Worm (Caenorhabditis elegans) whole organism, young adult: Measurements from ENCODE around the gene H20E11.1.

Experiments
- B0261.1 ChIP-seq: sonication (generic microtip); optimal IDR thresholded peaks from 2 replicates; lab custom pipeline; 2016; ENCODE audit warnings: mild to moderate bottlenecking, missing genetic modification characterization, moderate library complexity, missing compliant biosample characterization
- C06A6.2 ChIP-seq: fragments of 200-800 bp; sonication (Bioruptor generic); conservative IDR thresholded peaks from 2 replicates; pipeline ENCODE4 v1.3.6; 2022; ENCODE audit warnings: missing genetic modification characterization, missing compliant biosample characterization
- C17E4.6 ChIP-seq: fragments of 200-800 bp; sonication (Bioruptor generic); IDR thresholded peaks from 2 replicates; pipeline ENCODE4 v1.3.6; 2022; ENCODE audit warnings: missing genetic modification reagents, missing genetic modification characterization, missing compliant biosample characterization
- F22D6.2 ChIP-seq: sonication (generic microtip); optimal IDR thresholded peaks from 2 replicates; lab custom pipeline; 2016; ENCODE audit warnings: mild to moderate bottlenecking, missing genetic modification characterization, missing compliant biosample characterization
- F37B4.10 ChIP-seq: fragments of 200-800 bp; sonication (Bioruptor generic); IDR thresholded peaks from 2 replicates; pipeline ENCODE4 v1.3.6; 2022; ENCODE audit warnings: missing genetic modification characterization, missing compliant biosample characterization
- K11D2.4 ChIP-seq: fragments of 200-800 bp; sonication (Bioruptor generic); IDR thresholded peaks from 2 replicates; pipeline ENCODE4 v1.3.6; 2022; ENCODE audit warnings: missing genetic modification reagents, missing genetic modification characterization, missing compliant biosample characterization
- K12H6.12 ChIP-seq: fragments of 200-800 bp; sonication (Bioruptor generic); optimal IDR thresholded peaks from 2 replicates; lab custom pipeline; 2018; ENCODE audit warnings: mild to moderate bottlenecking, missing genetic modification characterization, missing compliant biosample characterization
- T26A5.8 ChIP-seq: sonication (generic microtip); optimal IDR thresholded peaks from 2 replicates; lab custom pipeline; 2016; ENCODE audit warnings: missing genetic modification characterization, missing compliant biosample characterization
- Y53G8AR.9 ChIP-seq: fragments of 200-800 bp; sonication (Bioruptor generic); conservative IDR thresholded peaks from 2 replicates; pipeline ENCODE4 v1.3.6; 2022; ENCODE audit warnings: missing genetic modification reagents, missing genetic modification characterization, missing compliant biosample characterization
- Y56A3A.18 ChIP-seq: fragments of 200-800 bp; sonication (Bioruptor generic); IDR thresholded peaks from 2 replicates; pipeline ENCODE4 v1.3.6; 2022; ENCODE audit warnings: missing genetic modification reagents, missing genetic modification characterization, missing compliant biosample characterization
- Y95B8A.8 ChIP-seq: fragments of 200-800 bp; sonication (Bioruptor generic); IDR thresholded peaks from 2 replicates; pipeline ENCODE4 v1.3.6; 2022; ENCODE audit warnings: missing genetic modification reagents, missing genetic modification characterization, missing compliant biosample characterization
- attf-3 ChIP-seq: fragments of 200-800 bp; sonication (Bioruptor generic); conservative IDR thresholded peaks from 2 replicates; pipeline ENCODE4 v1.3.6; 2022; ENCODE audit warnings: missing genetic modification reagents, missing genetic modification characterization, missing compliant biosample characterization
- attf-6 ChIP-seq: fragments of 200-800 bp; sonication (Bioruptor generic); IDR thresholded peaks from 2 replicates; pipeline ENCODE4 v1.3.6; 2022; ENCODE audit warnings: missing genetic modification reagents, missing genetic modification characterization, missing compliant biosample characterization
- bed-2 ChIP-seq: fragments of 200-800 bp; sonication (Bioruptor generic); IDR thresholded peaks from 2 replicates; pipeline ENCODE4 v1.3.6; 2022; ENCODE audit warnings: missing genetic modification reagents, missing genetic modification characterization, missing compliant biosample characterization
- cebp-1 ChIP-seq, 2 experiments: fragments of 200-800 bp in 1 of 2; sonication (Bioruptor generic) in 1 of 2; sonication (generic microtip) in 1 of 2; IDR thresholded peaks in 1 of 2; optimal IDR thresholded peaks in 1 of 2; 2 replicates each; pipeline versions ENCODE4 v1.3.6 to Lab custom; 2017 to 2022; ENCODE audit warnings: missing compliant biosample characterization in 2 of 2, missing genetic modification characterization in 2 of 2, mild to moderate bottlenecking in 1 of 2, missing genetic modification reagents in 1 of 2, moderate library complexity in 1 of 2
- ceh-27 ChIP-seq: fragments of 200-800 bp; sonication (Bioruptor generic); optimal IDR thresholded peaks from 2 replicates; lab custom pipeline; 2018; ENCODE audit warnings: mild to moderate bottlenecking, missing genetic modification characterization, moderate library complexity, missing compliant biosample characterization
- dpff-1 ChIP-seq: sonication (generic microtip); optimal IDR thresholded peaks from 2 replicates; lab custom pipeline; 2017; ENCODE audit warnings: mild to moderate bottlenecking, missing genetic modification characterization, missing compliant biosample characterization
- dpl-1 ChIP-seq: fragments of 150-350 bp; optimal IDR thresholded peaks from 2 replicates; lab custom pipeline; 2014; ENCODE audit warnings: missing biosample characterization, missing genetic modification reagents, missing genetic modification characterization
- efl-1 ChIP-seq: fragments of 150-350 bp; optimal IDR thresholded peaks from 2 replicates; lab custom pipeline; 2014; ENCODE audit warnings: missing biosample characterization, missing genetic modification reagents, missing genetic modification characterization
- egl-18 ChIP-seq: fragments of 200-800 bp; sonication (Bioruptor generic); IDR thresholded peaks from 2 replicates; pipeline ENCODE4 v1.3.6; 2022; ENCODE audit warnings: missing genetic modification reagents, missing genetic modification characterization, missing compliant biosample characterization
- gei-17 ChIP-seq: fragments of 200-800 bp; sonication (Bioruptor generic); optimal IDR thresholded peaks from 2 replicates; lab custom pipeline; 2018; ENCODE audit warnings: mild to moderate bottlenecking, missing genetic modification characterization, missing compliant biosample characterization
- lin-26 ChIP-seq: fragments of 200-800 bp; sonication (Bioruptor generic); IDR thresholded peaks from 2 replicates; pipeline ENCODE4 v1.3.6; 2022; ENCODE audit warnings: missing genetic modification reagents, missing genetic modification characterization, missing compliant biosample characterization
- lin-35 ChIP-seq, 3 experiments: fragments of 150-350 bp in 2 of 3; sonication (generic microtip) in 1 of 3; optimal IDR thresholded peaks; 2 replicates each; lab custom pipeline; 2014 to 2018; ENCODE audit warnings: missing biosample characterization in 3 of 3, missing genetic modification characterization in 3 of 3, missing genetic modification reagents in 3 of 3
- lin-40 ChIP-seq: sonication (generic microtip); optimal IDR thresholded peaks from 2 replicates; lab custom pipeline; 2016; ENCODE audit warnings: missing genetic modification characterization, mild to moderate bottlenecking, missing compliant biosample characterization, missing genotype, missing genetic modification reagents
- lin-54 ChIP-seq: fragments of 200-800 bp; sonication (Bioruptor generic); optimal IDR thresholded peaks from 2 replicates; lab custom pipeline; 2018; ENCODE audit warnings: mild to moderate bottlenecking, missing genetic modification characterization, missing compliant biosample characterization
- madf-6 ChIP-seq: fragments of 200-800 bp; sonication (Bioruptor generic); IDR thresholded peaks from 2 replicates; pipeline ENCODE4 v1.3.6; 2022; ENCODE audit warnings: missing genetic modification reagents, missing genetic modification characterization, missing compliant biosample characterization
- mcd-1 ChIP-seq: fragments of 200-800 bp; sonication (Bioruptor generic); IDR thresholded peaks from 2 replicates; pipeline ENCODE4 v1.3.6; 2022; ENCODE audit warnings: missing genetic modification reagents, missing genetic modification characterization, missing compliant biosample characterization
- pbrm-1 ChIP-seq: fragments of 200-800 bp; sonication (Bioruptor generic); IDR thresholded peaks from 2 replicates; pipeline ENCODE4 v1.3.6; 2022; ENCODE audit warnings: missing genetic modification reagents, missing genetic modification characterization, missing compliant biosample characterization
- sea-2 ChIP-seq: fragments of 200-800 bp; sonication (Bioruptor generic); IDR thresholded peaks from 2 replicates; pipeline ENCODE4 v1.3.6; 2022; ENCODE audit warnings: missing genetic modification characterization, missing compliant biosample characterization
- snpc-1.1 ChIP-seq: sonication (generic microtip); optimal IDR thresholded peaks from 2 replicates; lab custom pipeline; 2017; ENCODE audit warnings: missing genetic modification characterization, mild to moderate bottlenecking, missing compliant biosample characterization, antibody characterized with exemption, moderate library complexity, missing genotype, missing genetic modification reagents; ENCODE audit not compliant: insufficient read depth
- snpc-1.3 ChIP-seq: sonication (generic microtip); optimal IDR thresholded peaks from 2 replicates; lab custom pipeline; 2017; ENCODE audit warnings: missing genetic modification characterization, mild to moderate bottlenecking, missing compliant biosample characterization, antibody characterized with exemption, moderate library complexity, missing genotype, missing genetic modification reagents; ENCODE audit not compliant: insufficient read depth
- sptf-2 ChIP-seq: fragments of 200-800 bp; sonication (Bioruptor generic); optimal IDR thresholded peaks from 2 replicates; lab custom pipeline; 2018; ENCODE audit warnings: mild to moderate bottlenecking, missing genetic modification characterization, missing compliant biosample characterization
- tbp1 ChIP-seq: fragments of 200-800 bp; sonication (Bioruptor generic); optimal IDR thresholded peaks from 2 replicates; lab custom pipeline; 2018; ENCODE audit warnings: mild to moderate bottlenecking, missing genetic modification characterization, missing compliant biosample characterization
- xnd-1 ChIP-seq: sonication (generic microtip); optimal IDR thresholded peaks from 2 replicates; lab custom pipeline; 2016; ENCODE audit warnings: missing genotype, missing genetic modification reagents, missing genetic modification characterization, missing compliant biosample characterization
- zfh-2 ChIP-seq: fragments of 200-800 bp; sonication (Bioruptor generic); conservative IDR thresholded peaks from 2 replicates; pipeline ENCODE4 v1.3.6; 2022; ENCODE audit warnings: missing genetic modification reagents, missing genetic modification characterization, missing compliant biosample characterization
- zim-3 ChIP-seq: sonication (generic microtip); optimal IDR thresholded peaks from 2 replicates; lab custom pipeline; 2017; ENCODE audit warnings: mild to moderate bottlenecking, missing genetic modification characterization, moderate library complexity, missing compliant biosample characterization

The H20E11.1 gene

DNA sequence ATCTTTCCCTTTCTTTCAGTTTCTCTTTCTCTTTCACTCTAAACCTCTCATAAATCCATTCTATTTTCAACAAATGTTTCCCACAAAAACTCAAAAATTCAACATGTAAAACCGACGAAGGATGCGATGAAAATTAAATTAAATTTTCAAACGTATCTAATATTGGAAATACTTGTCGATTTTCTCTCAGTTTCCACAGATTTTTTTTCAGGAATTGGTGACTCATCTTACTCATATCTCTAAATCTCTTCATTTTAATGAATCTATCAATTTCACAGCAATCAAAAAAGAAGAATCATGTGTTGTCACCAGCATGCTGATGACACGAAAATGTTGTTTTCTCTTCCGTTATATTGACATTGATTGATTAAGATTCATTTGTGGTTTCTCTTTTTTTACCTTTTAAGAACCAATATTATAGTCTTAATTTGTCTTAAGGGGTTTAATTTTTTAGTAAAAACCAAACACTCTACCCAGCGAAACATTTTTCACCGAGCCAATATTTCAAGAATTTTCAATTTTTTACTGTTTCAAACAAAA lies 26.1 kb upstream of the H20E11.1 start:
- TF ChIP-seq K11D2.4 (GFP tag; lab: Robert Waterston, UW) (no peak), egl-18 (GFP tag; lab: Robert Waterston, UW) (no peak), sea-2 (GFP tag; lab: Robert Waterston, UW) (no peak), dpff-1 (tag; lab: Kevin White, UChicago) (no peak), tbp1 (GFP tag; lab: Kevin White, UChicago) (no peak), C17E4.6 (GFP tag; lab: Robert Waterston, UW) (no peak), zfh-2 (no peak), snpc-1.3 (no peak), mcd-1 (GFP tag; lab: Robert Waterston, UW) (no peak), F22D6.2 (tag; lab: Kevin White, UChicago) (no peak), C06A6.2 (GFP tag; lab: Robert Waterston, UW) (no peak), attf-3 (GFP tag; lab: Robert Waterston, UW) (no peak), sptf-2 (no peak), T26A5.8 (tag; lab: Kevin White, UChicago) (no peak), ceh-27 (GFP tag; lab: Kevin White, UChicago) (no peak)
- TF ChIP-seq, all 124 proteins: peak for 0

DNA sequence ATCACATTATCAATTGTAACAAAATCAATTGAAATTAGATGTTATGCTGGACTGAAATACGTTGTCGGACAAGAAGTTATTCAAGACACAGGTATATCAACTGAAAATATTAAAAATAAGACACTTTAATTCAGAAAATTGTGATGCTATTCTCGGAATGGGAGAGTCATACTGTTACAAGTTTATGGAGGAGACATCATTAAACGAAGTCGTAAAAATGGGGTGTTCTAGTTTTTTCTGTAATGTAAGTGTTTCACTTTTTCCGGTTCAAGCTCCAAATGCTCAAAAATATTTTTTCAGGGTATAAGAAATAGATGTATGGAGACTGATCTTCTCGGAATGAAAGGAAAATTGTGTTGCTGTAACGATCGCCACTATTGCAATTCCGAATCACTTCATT lies 25.1 kb upstream of the H20E11.1 start, which contains the start of gene C17H12.37:
TSS of gene C17H12.37 (plus strand) at position 301 of the 400 bp plus-strand sequence.
- TF ChIP-seq attf-6 (GFP tag; lab: Robert Waterston, UW) (no peak), dpff-1 (tag; lab: Kevin White, UChicago) (no peak), lin-35 (GFP tag; optimal IDR thresholded peaks at IDR 0.05; lab: Kevin White, UChicago) (no peak), Y53G8AR.9 (GFP tag; lab: Robert Waterston, UW) (no peak), Y95B8A.8 (GFP tag; lab: Robert Waterston, UW) (no peak), lin-26 (GFP tag; lab: Robert Waterston, UW) (no peak), madf-6 (GFP tag; lab: Robert Waterston, UW) (no peak), lin-40 (tag; lab: Kevin White, UChicago) (no peak), mcd-1 (GFP tag; lab: Robert Waterston, UW) (no peak), efl-1 (GFP tag; lab: Kevin White, UChicago) (no peak), gei-17 (GFP tag; lab: Kevin White, UChicago) (no peak), bed-2 (GFP tag; lab: Robert Waterston, UW) (no peak), Y56A3A.18 (GFP tag; lab: Robert Waterston, UW) (no peak), zim-3 (no peak), B0261.1 (tag; lab: Kevin White, UChicago) (no peak)

DNA sequence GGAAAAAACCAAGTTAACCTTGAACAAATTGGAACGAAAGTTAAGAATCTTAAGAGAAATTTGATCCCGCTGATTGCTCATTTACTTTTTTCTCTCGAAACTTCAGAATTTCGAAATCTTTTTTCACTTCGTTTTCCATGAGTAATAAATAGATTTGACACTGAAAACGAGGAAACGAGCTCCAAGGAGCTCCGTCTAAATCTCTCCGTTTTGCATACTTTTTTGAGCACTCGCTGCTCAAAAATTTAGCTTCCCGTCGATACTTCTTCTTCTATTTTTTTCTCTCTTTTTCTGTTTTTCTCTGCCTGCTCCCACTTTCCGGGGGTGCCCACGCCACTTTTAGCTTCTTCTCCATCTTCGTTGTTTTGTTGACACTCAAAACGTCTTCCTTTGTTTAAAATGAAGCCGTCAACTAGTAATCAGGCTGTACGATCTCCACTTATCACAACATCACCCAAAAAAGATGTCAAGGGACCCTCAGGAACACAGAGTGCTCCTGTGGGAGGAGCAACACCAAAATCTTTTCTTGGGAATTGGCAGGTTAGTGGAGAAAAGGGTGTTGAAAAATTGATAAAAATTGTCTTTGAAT lies 23.4 kb upstream of the H20E11.1 start, which contains the start of gene C17H12.10:
TSS of gene C17H12.10 (plus strand) at position 325 of the 589 bp plus-strand sequence.
- TF ChIP-seq K12H6.12 (tag; lab: Kevin White, UChicago), result peak; percentile 31
- TF ChIP-seq cebp-1 (GFP tag; IDR thresholded peaks at IDR 0.05; lab: Robert Waterston, UW), result no peak
- peak; percentile 54 for TF ChIP-seq cebp-1 (tag; optimal IDR thresholded peaks at IDR 0.05; lab: Kevin White, UChicago)
- no peak for TF ChIP-seq snpc-1.1 (tag; lab: Kevin White, UChicago)
- TF ChIP-seq F22D6.2 (tag; lab: Kevin White, UChicago), result no peak

DNA sequence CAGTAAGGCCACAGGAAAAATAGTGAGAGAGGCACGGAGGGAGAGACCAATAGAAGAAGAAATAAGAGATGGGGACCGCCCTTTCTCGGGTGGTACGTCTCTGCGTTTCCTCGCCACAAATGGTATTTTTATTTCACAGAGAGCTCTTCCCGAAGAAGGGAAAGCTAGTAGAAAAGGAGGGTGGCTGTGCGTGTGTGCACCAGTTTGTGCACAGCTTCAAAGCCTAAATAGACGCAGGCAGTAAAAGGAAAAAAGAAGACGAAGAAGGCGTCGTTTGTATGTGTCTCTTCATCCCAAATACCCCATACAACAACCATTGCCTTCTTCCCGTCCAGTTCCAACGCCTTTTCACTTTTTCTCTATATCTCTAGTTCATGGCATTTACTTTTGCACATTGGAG lies 20.2 kb upstream of the H20E11.1 start:
- no peak for TF ChIP-seq lin-54 (GFP tag; lab: Kevin White, UChicago)
- no peak for TF ChIP-seq xnd-1 (tag; lab: Kevin White, UChicago)
- TF ChIP-seq lin-35 (GFP tag; optimal IDR thresholded peaks at IDR 0.05; lab: Kevin White, UChicago), result peak in 1 of 3 experiments; percentile 57
- 0 out of 2 replicates have a peak, but pooled peaks have one; percentile 15 for TF ChIP-seq F37B4.10 (GFP tag; lab: Robert Waterston, UW)
- TF ChIP-seq pbrm-1, result 0 out of 2 replicates have a peak, but pooled peaks have one; percentile 14
- TF ChIP-seq dpl-1, result no peak
- TF ChIP-seq ceh-27 (GFP tag; lab: Kevin White, UChicago), result peak; percentile 3
- TF ChIP-seq lin-40 (tag; lab: Kevin White, UChicago), result peak; percentile 37
- TF ChIP-seq K12H6.12 (tag; lab: Kevin White, UChicago), result peak; percentile 58
